Worm (Caenorhabditis elegans): ENCODE data around the gene acs-14.

DNA sequence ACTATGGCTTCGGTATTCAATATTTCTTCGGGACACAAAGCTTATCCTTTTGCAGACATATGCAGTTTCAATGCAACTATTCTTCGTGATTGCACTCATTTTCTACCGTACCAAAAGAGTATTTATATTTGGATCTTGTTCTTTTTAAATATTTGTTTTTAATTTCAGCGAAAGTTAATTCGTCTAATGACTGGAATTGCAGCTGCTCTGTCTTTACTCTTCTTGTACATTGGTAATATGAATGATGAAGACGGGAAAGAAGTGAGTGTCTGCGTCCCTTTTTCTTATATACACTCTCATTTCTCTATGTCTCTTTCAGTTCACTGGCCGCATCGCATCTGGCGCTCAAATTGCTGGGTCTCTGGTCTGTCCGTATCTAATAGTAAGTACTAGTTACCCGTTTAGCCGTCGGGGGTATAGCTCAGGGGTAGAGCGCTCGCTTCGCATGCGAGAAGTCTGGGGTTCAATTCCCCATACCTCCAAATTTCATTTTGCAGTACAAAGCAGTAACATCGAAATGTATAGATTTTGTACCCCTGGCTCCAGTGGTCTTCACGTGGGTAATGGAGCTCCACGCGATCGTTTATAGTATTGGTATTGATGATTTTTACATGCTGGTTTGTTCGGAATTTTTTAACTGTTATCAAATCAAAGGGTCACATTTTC, 4.6 kb upstream of the acs-14 start:
- TF ChIP-seq W03F9.2 (tag; optimal IDR thresholded peaks at IDR 0.05) (peak; percentile 14), him-1 (tag; optimal IDR thresholded peaks at IDR 0.05) (peak; percentile 47)
